Worm (Caenorhabditis elegans) whole organism, dauer: ENCODE data around the gene nas-25.

Experiments used
- unc-62 ChIP-seq: sonication (generic microtip); optimal IDR thresholded peaks from 2 replicates; lab custom pipeline; 2017; ENCODE audit warnings: missing biosample characterization, missing genetic modification reagents, missing genetic modification characterization

The nas-25 gene

ce11 chrII:8825769-8826168 is at the start of gene nas-25:
TSS of gene nas-25 (plus strand) at chrII:8826069.
- no peak for TF ChIP-seq unc-62 (GFP tag; lab: Kevin White, UChicago)

ce11 chrII:8776504-8776903 is 49.4 kb upstream of the nas-25 start:
- TF ChIP-seq unc-62 (GFP tag; lab: Kevin White, UChicago) = no peak

ce11 chrII:8783451-8783967 is 42.4 kb upstream of the nas-25 start, which contains the start of gene sgn-1:
TSS of gene sgn-1 (minus strand) at chrII:8783670.
- no peak for TF ChIP-seq unc-62 (GFP tag; lab: Kevin White, UChicago)

- no peak for TF ChIP-seq unc-62 (GFP tag; lab: Kevin White, UChicago)
Measured at ce11 chrII:8784235-8784928, 41.5 kb upstream of the nas-25 start.

ce11 chrII:8785875-8786274 is 40.0 kb upstream of the nas-25 start:
- no peak for TF ChIP-seq unc-62 (GFP tag; lab: Kevin White, UChicago)

- TF ChIP-seq unc-62 (GFP tag; lab: Kevin White, UChicago) = no peak
Measured at ce11 chrII:8787376-8787775, 38.5 kb upstream of the nas-25 start.

- no peak for TF ChIP-seq unc-62 (GFP tag; lab: Kevin White, UChicago)
Measured at ce11 chrII:8788752-8789151, 37.1 kb upstream of the nas-25 start.

- TF ChIP-seq unc-62 (GFP tag; lab: Kevin White, UChicago) = no peak
Measured at ce11 chrII:8789828-8790558, 35.9 kb upstream of the nas-25 start, which contains the start of gene F07H5.13. TSS of gene F07H5.13 (plus strand) at chrII:8790557.

- TF ChIP-seq unc-62 (GFP tag; lab: Kevin White, UChicago) = no peak
Measured at ce11 chrII:8792640-8793039, 33.2 kb upstream of the nas-25 start, which contains the start of gene idpa-2. TSS of gene idpa-2 (minus strand) at chrII:8792740.

ce11 chrII:8794072-8794471 is 31.8 kb upstream of the nas-25 start, which contains the start of gene F07H5.7:
TSS of gene F07H5.7 (minus strand) at chrII:8794172.
- no peak for TF ChIP-seq unc-62 (GFP tag; lab: Kevin White, UChicago)

- TF ChIP-seq unc-62 (GFP tag; lab: Kevin White, UChicago) = no peak
Measured at ce11 chrII:8795227-8795626, 30.6 kb upstream of the nas-25 start.

- no peak for TF ChIP-seq unc-62 (GFP tag; lab: Kevin White, UChicago)
Measured at ce11 chrII:8796391-8796790, 29.5 kb upstream of the nas-25 start.

- TF ChIP-seq unc-62 (GFP tag; lab: Kevin White, UChicago) = no peak
Measured at ce11 chrII:8799725-8800124, 26.1 kb upstream of the nas-25 start.

ce11 chrII:8800830-8801229 is 25.0 kb upstream of the nas-25 start, which contains the start of gene appg-2:
TSS of gene appg-2 (plus strand) at chrII:8801130.
- no peak for TF ChIP-seq unc-62 (GFP tag; lab: Kevin White, UChicago)

ce11 chrII:8806921-8807320 is 18.9 kb upstream of the nas-25 start, which contains the start of gene pho-13:
TSS of gene pho-13 (minus strand) at chrII:8807021.
- TF ChIP-seq unc-62 (GFP tag; lab: Kevin White, UChicago) = no peak

ce11 chrII:8808482-8808881 is 17.4 kb upstream of the nas-25 start, which contains the start of gene F07H5.10:
TSS of gene F07H5.10 (minus strand) at chrII:8808582.
- TF ChIP-seq unc-62 (GFP tag; lab: Kevin White, UChicago) = no peak
